Worm (Caenorhabditis elegans): ENCODE measurements around the gene srb-13.
"Not testable (repeated sequence)": the region's sequence is repeated elsewhere in the genome, so short reads cannot be mapped to it uniquely, and the experiment has no call there.

DNA sequence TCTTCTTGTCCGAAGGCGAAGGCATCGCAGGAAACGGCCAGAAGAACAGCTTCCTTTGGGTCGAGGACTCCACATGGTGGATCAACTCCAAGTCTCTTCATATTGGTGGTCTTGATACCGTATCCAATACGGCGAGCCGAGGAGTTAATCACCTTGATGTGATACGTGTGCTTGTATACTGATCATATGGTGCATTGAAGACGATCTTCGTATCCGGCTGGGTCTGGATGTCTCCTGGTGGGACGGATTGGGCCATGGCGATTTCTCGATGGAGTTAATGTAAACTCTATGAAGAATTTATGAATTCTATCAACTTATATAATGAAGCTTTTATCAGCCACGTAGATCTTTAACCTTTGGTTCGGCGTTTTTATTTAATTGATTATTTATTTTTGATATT lies 42.2 kb downstream of the srb-13 start, which contains the start of gene msp-74:
- TF ChIP-seq unc-55 (GFP tag; optimal IDR thresholded peaks at IDR 0.05); ceh-6 (GFP tag; optimal IDR thresholded peaks at IDR 0.05); ceh-2 (tag; optimal IDR thresholded peaks at IDR 0.05); K02D7.2 (tag; optimal IDR thresholded peaks at IDR 0.05); sox-2 (GFP tag; IDR thresholded peaks at IDR 0.05): not testable (repeated sequence)
